Fruit fly (Drosophila melanogaster): ENCODE measurements around the gene CycB3.

Gene CycB3

dm6 chr3R:24856143-24856542 is 14.5 kb downstream of the CycB3 start, which contains the start of gene HDAC11:
Gene HDAC11, minus strand, starts transcription at chr3R:24856243.
- TF ChIP-seq CTCF (optimal IDR thresholded peaks at IDR 0.05) (no peak), CG8478 (optimal IDR thresholded peaks at IDR 0.05) (no peak)

DNA sequence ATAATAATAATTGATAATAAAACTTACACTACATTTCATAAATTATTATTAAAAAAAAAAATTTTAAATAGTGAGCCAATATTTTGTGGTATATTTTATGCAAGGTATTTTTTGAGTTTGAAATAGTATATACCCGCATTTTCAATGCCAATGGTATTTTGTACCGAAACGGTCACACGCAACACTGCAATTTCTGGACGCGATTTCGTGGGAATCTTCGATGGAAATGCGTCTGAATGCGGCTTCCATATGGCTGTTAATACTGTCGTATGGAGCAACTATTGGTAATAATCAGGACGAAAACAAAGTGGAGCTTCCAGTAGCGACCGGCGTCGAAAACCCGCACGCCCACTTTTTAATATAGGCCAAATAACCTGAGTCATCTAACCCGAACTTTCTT is 19.2 kb downstream of the CycB3 start, which contains the start of gene Nct:
Gene Nct (plus strand): TSS at position 173 of the 400 bp plus-strand sequence.
- no peak for TF ChIP-seq CTCF (optimal IDR thresholded peaks at IDR 0.05)
- TF ChIP-seq CG8478 (optimal IDR thresholded peaks at IDR 0.05), result no peak

DNA sequence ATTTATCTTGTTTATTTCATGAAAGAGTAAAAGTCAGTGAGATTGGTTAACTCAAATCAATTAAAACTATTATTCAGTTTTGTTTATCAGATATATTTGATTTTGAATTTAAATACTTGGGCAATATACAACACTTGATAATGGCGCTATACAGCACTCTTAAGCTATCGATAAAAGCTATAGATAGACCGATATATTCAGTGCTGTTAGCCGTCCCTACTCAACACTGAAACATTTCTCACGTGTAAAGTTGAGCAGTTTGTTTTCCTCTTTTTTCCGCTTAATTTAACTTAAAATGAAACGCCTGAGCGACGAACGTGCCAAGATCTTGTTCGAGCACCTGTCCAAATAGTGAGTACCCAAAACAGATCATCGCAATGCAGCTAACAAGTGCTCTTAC is 20.2 kb downstream of the CycB3 start, which contains the start of gene CG7006:
Gene CG7006 (plus strand): TSS at position 208 of the 400 bp plus-strand sequence.
- TF ChIP-seq CG8478 (optimal IDR thresholded peaks at IDR 0.05), result no peak
- no peak for TF ChIP-seq CTCF (optimal IDR thresholded peaks at IDR 0.05)

DNA sequence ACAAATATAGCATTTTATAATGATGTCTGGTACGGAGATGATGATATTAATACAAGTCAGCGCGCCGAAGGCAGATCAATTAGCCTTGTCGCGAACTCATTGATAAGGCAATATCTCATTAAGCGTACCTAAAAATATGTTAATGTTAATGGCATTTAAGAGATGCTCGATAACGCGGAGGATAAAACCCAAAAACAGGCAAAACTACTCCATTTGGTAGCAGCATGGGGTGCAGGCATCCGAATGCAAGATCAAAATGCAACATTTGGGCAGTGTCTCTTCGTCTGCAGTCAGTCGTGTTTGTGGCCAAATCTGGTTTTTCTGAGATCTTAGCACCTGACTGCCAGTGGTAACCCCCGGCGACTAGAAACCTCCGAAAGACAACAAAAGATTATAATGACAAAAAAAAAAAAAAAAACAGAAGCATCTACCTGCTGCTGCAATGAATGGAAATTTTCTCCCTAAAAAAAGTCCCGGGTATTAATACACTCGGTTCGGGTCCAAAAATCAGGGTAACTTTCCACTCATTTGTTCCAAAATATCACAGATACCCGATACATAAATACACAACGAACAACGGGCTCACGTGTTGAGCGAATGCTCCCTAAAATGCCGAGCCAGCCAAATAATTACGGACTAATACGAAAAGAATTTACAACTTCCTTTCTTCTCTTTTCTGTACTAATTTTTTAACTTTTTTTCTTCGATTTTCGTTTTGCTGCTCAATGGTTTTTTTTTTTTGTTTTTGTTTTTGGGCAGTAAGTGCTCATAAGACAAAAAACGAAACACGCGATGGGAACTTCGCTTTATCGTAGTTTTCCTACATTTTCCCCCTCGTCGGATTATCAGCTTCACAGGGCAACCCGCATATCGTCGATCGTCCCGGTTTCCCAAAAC is 24.4 kb downstream of the CycB3 start:
- TF ChIP-seq CTCF (optimal IDR thresholded peaks at IDR 0.05) (no peak), CG8478 (optimal IDR thresholded peaks at IDR 0.05) (no peak)

dm6 chr3R:24845148-24845547 is 25.5 kb downstream of the CycB3 start:
- TF ChIP-seq CG8478 (optimal IDR thresholded peaks at IDR 0.05), result no peak
- no peak for TF ChIP-seq CTCF (optimal IDR thresholded peaks at IDR 0.05)

- TF ChIP-seq CTCF (optimal IDR thresholded peaks at IDR 0.05) (no peak), CG8478 (optimal IDR thresholded peaks at IDR 0.05) (no peak)
Measured at dm6 chr3R:24841635-24842034, 29.0 kb downstream of the CycB3 start, which contains the start of gene Esp. Gene Esp, plus strand, starts transcription at chr3R:24841935.

- TF ChIP-seq CTCF (optimal IDR thresholded peaks at IDR 0.05) (no peak), CG8478 (optimal IDR thresholded peaks at IDR 0.05) (no peak)
Measured at dm6 chr3R:24841063-24841462, 29.6 kb downstream of the CycB3 start, which contains the start of gene CG33658. Gene CG33658, minus strand, starts transcription at chr3R:24841163.

dm6 chr3R:24833652-24834051 is 37.0 kb downstream of the CycB3 start, which contains the start of gene sosie:
Gene sosie, plus strand, starts transcription at chr3R:24833952.
- TF ChIP-seq CTCF (optimal IDR thresholded peaks at IDR 0.05) (no peak), CG8478 (optimal IDR thresholded peaks at IDR 0.05) (no peak)

DNA sequence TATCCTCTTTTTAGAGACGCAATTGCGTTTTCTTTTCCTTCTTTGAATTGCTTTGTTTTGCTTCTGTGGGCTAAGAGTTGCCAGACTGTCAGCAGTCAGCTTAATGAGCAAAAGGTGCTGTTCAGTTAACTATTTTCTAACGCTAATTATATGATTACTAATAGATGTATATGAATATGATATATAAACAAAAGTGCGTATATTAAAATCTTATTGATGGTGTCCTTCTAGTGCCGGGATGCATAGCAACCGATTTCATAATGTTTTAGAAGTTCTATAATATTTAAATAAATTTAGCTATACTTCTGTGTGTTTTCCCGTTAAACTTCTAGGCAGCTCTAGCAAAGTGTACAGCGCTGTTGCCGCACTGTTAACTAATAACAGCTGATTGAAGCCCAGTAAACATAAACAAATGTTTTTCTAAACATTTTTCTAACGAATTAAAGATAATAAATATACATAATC is 40.7 kb downstream of the CycB3 start, which contains the start of the genes Kaz and CG43273:
Gene Kaz (minus strand): TSS at position 73 of the 465 bp plus-strand sequence.
Gene CG43273 (plus strand): TSS at position 415 of the 465 bp plus-strand sequence.
- TF ChIP-seq CG8478 (optimal IDR thresholded peaks at IDR 0.05) (no peak), CTCF (optimal IDR thresholded peaks at IDR 0.05) (peak in 1 of 2 experiments; percentile 10)

dm6 chr3R:24828234-24828633 is 42.4 kb downstream of the CycB3 start, which contains the start of gene RabX4:
Gene RabX4, minus strand, starts transcription at chr3R:24828409.
- no peak for TF ChIP-seq CG8478 (optimal IDR thresholded peaks at IDR 0.05)
- TF ChIP-seq CTCF (optimal IDR thresholded peaks at IDR 0.05), result no peak

DNA sequence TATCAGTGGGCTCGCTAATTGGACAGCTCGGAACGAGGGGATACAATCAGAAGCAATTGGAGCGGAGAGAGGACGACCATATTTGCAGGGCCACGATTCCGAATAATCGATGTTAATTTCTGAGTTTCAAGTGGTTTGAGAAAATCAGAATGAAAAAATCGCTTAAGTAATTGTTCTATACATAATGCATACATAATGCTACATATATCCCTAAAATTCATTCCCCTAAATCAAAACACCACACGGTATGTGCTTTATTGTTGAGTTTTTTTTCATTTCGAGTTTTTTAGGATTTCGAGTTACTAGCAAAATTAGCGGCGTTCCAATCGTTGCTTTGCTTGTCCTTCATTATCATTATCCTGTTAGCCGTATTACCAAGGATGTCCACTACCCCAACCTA is 45.1 kb downstream of the CycB3 start, which contains the start of gene niki:
Gene niki (minus strand): TSS at position 101 of the 400 bp plus-strand sequence.
- TF ChIP-seq CG8478 (optimal IDR thresholded peaks at IDR 0.05) (no peak), CTCF (optimal IDR thresholded peaks at IDR 0.05) (no peak)

dm6 chr3R:24823061-24823460 is 47.6 kb downstream of the CycB3 start:
- TF ChIP-seq CG8478 (optimal IDR thresholded peaks at IDR 0.05), result no peak
- no peak for TF ChIP-seq CTCF (optimal IDR thresholded peaks at IDR 0.05)

Data from S2 (cell line).